Worm (Caenorhabditis elegans): ENCODE measurements around the gene str-264.
A peak's percentile ranks its signal among the peaks of the same experiment; 100 is the strongest.

str-264 gene

DNA sequence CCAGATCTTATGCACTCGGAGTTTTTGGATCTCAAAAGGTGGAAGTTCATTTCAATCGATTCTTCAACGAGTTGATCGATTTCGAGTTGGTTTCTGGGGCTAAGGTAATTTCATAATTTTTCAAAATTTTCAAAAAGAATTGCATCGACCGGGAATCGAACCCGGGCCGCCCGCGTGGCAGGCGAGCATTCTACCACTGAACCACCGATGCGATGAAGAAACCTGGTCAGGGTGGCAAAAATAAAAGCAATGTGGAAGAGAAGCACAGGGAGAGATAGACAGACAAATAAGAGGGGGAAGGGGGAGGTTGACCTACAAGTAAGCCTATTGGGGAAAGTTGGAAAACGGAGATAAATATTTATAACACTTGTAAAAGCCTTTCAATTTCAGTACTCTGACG lies 12.7 kb upstream of the str-264 start (continued):
- TF ChIP-seq F23B12.7 (tag; optimal IDR thresholded peaks at IDR 0.05; ENCODE audit: insufficient read depth), result no peak
- peak; percentile 20 for TF ChIP-seq him-1 (tag; optimal IDR thresholded peaks at IDR 0.05)
- peak; percentile 85 for TF ChIP-seq lin-26 (GFP tag; IDR thresholded peaks at IDR 0.05)
- no peak for TF ChIP-seq zim-3 (tag; optimal IDR thresholded peaks at IDR 0.05)
- TF ChIP-seq gei-17 (GFP tag; optimal IDR thresholded peaks at IDR 0.05), result no peak
- TF ChIP-seq F22D6.2 (tag; optimal IDR thresholded peaks at IDR 0.05), result no peak
- TF ChIP-seq egl-18 (GFP tag; IDR thresholded peaks at IDR 0.05), result no peak
- no peak for TF ChIP-seq unc-130 (GFP tag; optimal IDR thresholded peaks at IDR 0.05)
- no peak for TF ChIP-seq egrh-3 (GFP tag; IDR thresholded peaks at IDR 0.05)
- TF ChIP-seq ceh-91 (GFP tag; IDR thresholded peaks at IDR 0.05), result no peak
- no peak for TF ChIP-seq hlh-26 (GFP tag; conservative IDR thresholded peaks at IDR 0.05)
- TF ChIP-seq egl-44 (GFP tag; IDR thresholded peaks at IDR 0.05), result no peak
- TF ChIP-seq lsl-1 (GFP tag; optimal IDR thresholded peaks at IDR 0.05), result peak; percentile 36
- TF ChIP-seq ceh-100 (GFP tag; IDR thresholded peaks at IDR 0.05), result no peak
- TF ChIP-seq F49E8.2 (tag; optimal IDR thresholded peaks at IDR 0.05; ENCODE audit: insufficient read depth), result no peak
- TF ChIP-seq tbx-9 (tag; optimal IDR thresholded peaks at IDR 0.05; ENCODE audit: borderline replicate concordance), result no peak
- TF ChIP-seq madf-8 (GFP tag; conservative IDR thresholded peaks at IDR 0.05), result no peak
- TF ChIP-seq lin-40 (tag; optimal IDR thresholded peaks at IDR 0.05), result no peak
- TF ChIP-seq nfya-2 (GFP tag; IDR thresholded peaks at IDR 0.05), result no peak
- TF ChIP-seq efl-1 (GFP tag; optimal IDR thresholded peaks at IDR 0.05), result no peak
- TF ChIP-seq F39B2.1 (GFP tag; IDR thresholded peaks at IDR 0.05), result no peak
- TF ChIP-seq snpc-1.1 (tag; optimal IDR thresholded peaks at IDR 0.05; ENCODE audit: insufficient read depth), result no peak
- no peak for TF ChIP-seq atf-7 (tag; optimal IDR thresholded peaks at IDR 0.05)
- no peak for TF ChIP-seq repo-1 (tag; optimal IDR thresholded peaks at IDR 0.05)
- peak; percentile 76 for TF ChIP-seq rpc-1 (optimal IDR thresholded peaks at IDR 0.05)
- TF ChIP-seq rpc-1 (tag; optimal IDR thresholded peaks at IDR 0.05), result peak; percentile 83
- TF ChIP-seq let-607 (tag; optimal IDR thresholded peaks at IDR 0.05), result peak in 1 of 2 experiments; percentile 14
- TF ChIP-seq K12H6.12 (tag; optimal IDR thresholded peaks at IDR 0.05), result no peak
- no peak for TF ChIP-seq ceh-40 (GFP tag; IDR thresholded peaks at IDR 0.05)
- TF ChIP-seq F37B4.10 (GFP tag; IDR thresholded peaks at IDR 0.05), result no peak
- peak; percentile 75 for TF ChIP-seq snpc-4 (GFP tag; optimal IDR thresholded peaks at IDR 0.05)
- TF ChIP-seq snpc-4 (tag; optimal IDR thresholded peaks at IDR 0.05), result peak in 3 of 4 experiments; percentile 34 to 73 (median 41)
- TF ChIP-seq lin-54 (GFP tag; optimal IDR thresholded peaks at IDR 0.05), result peak; percentile 57
- no peak for TF ChIP-seq snpc-3.4 (tag; optimal IDR thresholded peaks at IDR 0.05)
- no peak for TF ChIP-seq C06A6.2 (GFP tag; conservative IDR thresholded peaks at IDR 0.05)
- TF ChIP-seq let-526 (GFP tag; IDR thresholded peaks at IDR 0.05), result no peak
- no peak for TF ChIP-seq akir-1 (GFP tag; optimal IDR thresholded peaks at IDR 0.05)
- TF ChIP-seq B0019.2 (GFP tag; conservative IDR thresholded peaks at IDR 0.05), result no peak
- peak; percentile 93 for TF ChIP-seq tbp1 (GFP tag; optimal IDR thresholded peaks at IDR 0.05)
- no peak for TF ChIP-seq snpc-1.3 (tag; optimal IDR thresholded peaks at IDR 0.05; ENCODE audit: insufficient read depth)
- 0 out of 2 replicates have a peak, but pooled peaks have one; percentile 52 for TF ChIP-seq nfyb-1 (GFP tag; IDR thresholded peaks at IDR 0.05)
- TF ChIP-seq madf-3 (GFP tag; IDR thresholded peaks at IDR 0.05), result 0 out of 2 replicates have a peak, but pooled peaks have one; percentile 14
- TF ChIP-seq hmg-1.2 (GFP tag; IDR thresholded peaks at IDR 0.05), result peak; percentile 64
- no peak for TF ChIP-seq mxl-1 (tag; optimal IDR thresholded peaks at IDR 0.05)
- peak; percentile 31 for TF ChIP-seq die-1 (tag; optimal IDR thresholded peaks at IDR 0.05)
- TF ChIP-seq lsy-27 (tag; optimal IDR thresholded peaks at IDR 0.05; ENCODE audit: borderline replicate concordance, insufficient read depth), result no peak
- TF ChIP-seq F55B11.4 (tag; optimal IDR thresholded peaks at IDR 0.05; ENCODE audit: borderline replicate concordance, insufficient read depth), result no peak
- TF ChIP-seq pbrm-1 (GFP tag; IDR thresholded peaks at IDR 0.05), result peak; percentile 62; the same call in 1 of the 2 replicates

All from whole organism, young adult.